Fruit fly (Drosophila melanogaster): ENCODE measurements around the gene CG14200.

The CG14200 gene

DNA sequence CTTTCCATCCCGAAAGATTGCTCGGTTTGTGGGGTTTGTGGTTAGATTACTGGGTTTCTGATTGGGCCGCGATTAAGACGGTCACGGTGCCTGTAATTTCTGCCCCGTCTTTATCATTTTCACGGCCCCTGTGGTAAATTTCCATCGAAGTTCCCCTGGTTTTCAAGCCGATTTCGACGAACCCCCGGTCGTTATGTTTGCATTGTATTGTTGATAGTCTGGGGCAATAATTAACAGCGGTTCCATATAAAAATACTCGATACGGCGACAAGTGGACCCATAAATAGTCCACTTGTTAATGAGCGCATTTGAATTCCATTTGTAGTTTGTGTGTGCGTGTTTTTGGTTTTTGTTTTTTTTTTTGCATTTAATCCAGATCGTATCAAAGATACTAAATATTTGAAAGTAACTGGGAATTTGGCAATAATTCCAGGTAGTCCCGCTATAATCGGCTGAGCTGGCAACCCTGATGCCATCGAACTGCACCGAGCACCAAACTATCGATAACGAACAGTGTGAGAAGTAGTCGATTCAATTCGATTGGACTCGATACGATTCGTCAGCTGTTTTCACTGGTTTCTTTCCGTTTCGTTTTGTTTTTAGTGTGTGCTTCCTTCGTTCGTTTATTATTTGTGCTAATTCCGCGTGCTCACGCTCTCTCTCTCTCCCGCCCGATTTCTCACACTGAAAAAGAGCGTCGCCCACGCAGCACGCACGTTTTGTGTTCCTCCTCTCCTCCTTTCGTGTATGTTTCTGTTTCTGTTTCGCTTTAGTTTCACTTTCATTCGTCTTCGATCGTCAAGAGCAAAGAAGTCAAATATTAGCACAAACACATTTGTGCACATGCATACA, 10.3 kb downstream of the CG14200 start:
- TF ChIP-seq CG12071 (GFP tag; optimal IDR thresholded peaks at IDR 0.05) (no peak), Opbp (GFP tag; IDR thresholded peaks at IDR 0.05; ENCODE audit: partially characterized antibody) (peak; percentile 88), Fer1 (GFP tag; optimal IDR thresholded peaks at IDR 0.05) (peak; percentile 53), Deaf1 (tag; optimal IDR thresholded peaks at IDR 0.05) (peak; percentile 78), sens-2 (GFP tag; IDR thresholded peaks at IDR 0.05) (no peak), wdn (GFP tag; IDR thresholded peaks at IDR 0.05) (no peak), dm (GFP tag; optimal IDR thresholded peaks at IDR 0.05) (peak; percentile 36), yki (optimal IDR thresholded peaks at IDR 0.05) (no peak), crp (GFP tag; optimal IDR thresholded peaks at IDR 0.05) (peak; percentile 42 to 89), odd (GFP tag; optimal IDR thresholded peaks at IDR 0.05) (no peak), Max (GFP tag; optimal IDR thresholded peaks at IDR 0.05) (peak; percentile 65), zfh1 (GFP tag; IDR thresholded peaks at IDR 0.05) (no peak), kah (GFP tag; optimal IDR thresholded peaks at IDR 0.05) (peak; percentile 7), Rx (GFP tag; IDR thresholded peaks at IDR 0.05) (no peak), CG7839 (tag; optimal IDR thresholded peaks at IDR 0.05) (no peak), repo (GFP tag; optimal IDR thresholded peaks at IDR 0.05) (no peak), dan (GFP tag; IDR thresholded peaks at IDR 0.05) (no peak), pfk (GFP tag; optimal IDR thresholded peaks at IDR 0.05) (peak; percentile 93), ERR (GFP tag; optimal IDR thresholded peaks at IDR 0.05) (peak; percentile 72), CG8290 (GFP tag; optimal IDR thresholded peaks at IDR 0.05) (peak; percentile 74), CG8290 (tag; optimal IDR thresholded peaks at IDR 0.05) (no peak), tio (GFP tag; optimal IDR thresholded peaks at IDR 0.05) (no peak), Trl (optimal IDR thresholded peaks at IDR 0.05) (peak; percentile 76 to 88), Trl (GFP tag; optimal IDR thresholded peaks at IDR 0.05) (peak; percentile 41), CG1832 (GFP tag; optimal IDR thresholded peaks at IDR 0.05) (no peak), Chrac-16 (GFP tag; optimal IDR thresholded peaks at IDR 0.05) (no peak), Ptx1 (GFP tag; IDR thresholded peaks at IDR 0.05) (peak; percentile 32; the same call in 1 of the 2 replicates), Mes4 (GFP tag; optimal IDR thresholded peaks at IDR 0.05) (peak; percentile 29), CG1529 (GFP tag; optimal IDR thresholded peaks at IDR 0.05) (no peak), cad (GFP tag; optimal IDR thresholded peaks at IDR 0.05) (no peak), GATAe (GFP tag; conservative IDR thresholded peaks at IDR 0.05) (no peak), ATbp (GFP tag; optimal IDR thresholded peaks at IDR 0.05) (no peak), ham (GFP tag; IDR thresholded peaks at IDR 0.05) (no peak), CG10274 (GFP tag; optimal IDR thresholded peaks at IDR 0.05) (no peak), D19A (tag; optimal IDR thresholded peaks at IDR 0.05) (no peak), CG9215 (GFP tag; IDR thresholded peaks at IDR 0.05) (peak; percentile 39), pb (GFP tag; optimal IDR thresholded peaks at IDR 0.05) (no peak), Xbp1 (GFP tag; optimal IDR thresholded peaks at IDR 0.05) (peak; percentile 54), CG6854 (GFP tag; optimal IDR thresholded peaks at IDR 0.05) (no peak), trh (GFP tag; optimal IDR thresholded peaks at IDR 0.05) (no peak), Nf-YA (GFP tag; IDR thresholded peaks at IDR 0.05) (no peak), Sox102F (GFP tag; optimal IDR thresholded peaks at IDR 0.05) (no peak), wor (GFP tag; IDR thresholded peaks at IDR 0.05) (no peak), CG12104 (GFP tag; optimal IDR thresholded peaks at IDR 0.05) (no peak), twi (tag; optimal IDR thresholded peaks at IDR 0.05) (no peak), Poxn (GFP tag; IDR thresholded peaks at IDR 0.05) (no peak), CG33213 (GFP tag; optimal IDR thresholded peaks at IDR 0.05) (peak; percentile 1), eve (GFP tag; optimal IDR thresholded peaks at IDR 0.05) (no peak), CG10321 (GFP tag; IDR thresholded peaks at IDR 0.05) (no peak), CG5245 (GFP tag; optimal IDR thresholded peaks at IDR 0.05) (no peak), NFAT (GFP tag; IDR thresholded peaks at IDR 0.05) (peak; percentile 60; the same call in 1 of the 2 replicates), CG17829 (tag; optimal IDR thresholded peaks at IDR 0.05) (peak; percentile 34)
